Fruit fly (Drosophila melanogaster) whole organism, embryonic: ENCODE data around the gene CG10137.
A peak's percentile ranks its signal among the peaks of the same experiment; 100 is the strongest.

Experiments
- Blimp-1 ChIP-seq: fragments of 200-800 bp; sonication (Bioruptor generic); optimal IDR thresholded peaks from 3 replicates; lab custom pipeline; 2018; ENCODE audit warnings: missing biosample characterization, missing genetic modification characterization, mild to moderate bottlenecking, moderate library complexity, missing genetic modification reagents
- CG10543 ChIP-seq: fragments of 200-800 bp; sonication (Bioruptor generic); optimal IDR thresholded peaks from 3 replicates; lab custom pipeline; 2017; ENCODE audit warnings: missing biosample characterization, mild to moderate bottlenecking, missing genetic modification characterization, moderate library complexity
- CG10565 ChIP-seq: fragments of 200-800 bp; sonication (Bioruptor generic); optimal IDR thresholded peaks from 3 replicates; lab custom pipeline; 2016; ENCODE audit warnings: missing biosample characterization, mild to moderate bottlenecking, missing genetic modification characterization
- CG11560 ChIP-seq: fragments of 200-800 bp; sonication (Bioruptor generic); IDR thresholded peaks from 3 replicates; pipeline ENCODE4 v1.3.6; 2022; ENCODE audit warnings: missing biosample characterization, missing genetic modification characterization
- CG12155 ChIP-seq: fragments of 200-800 bp; sonication (Bioruptor generic); optimal IDR thresholded peaks from 3 replicates; lab custom pipeline; 2016; ENCODE audit warnings: missing biosample characterization, missing genetic modification characterization
- CG13123 ChIP-seq: fragments of 200-800 bp; sonication (Bioruptor generic); optimal IDR thresholded peaks from 2 replicates; lab custom pipeline; 2016; ENCODE audit warnings: missing biosample characterization, missing genetic modification characterization
- CG16815 ChIP-seq: fragments of 200-800 bp; sonication (Bioruptor generic); optimal IDR thresholded peaks from 3 replicates; lab custom pipeline; 2017; ENCODE audit warnings: missing biosample characterization, mild to moderate bottlenecking, missing genetic modification characterization
- CG17186 ChIP-seq: fragments of 200-800 bp; sonication (Bioruptor generic); optimal IDR thresholded peaks from 3 replicates; lab custom pipeline; 2017; ENCODE audit warnings: missing biosample characterization, missing genetic modification reagents, missing genetic modification characterization
- CG17361 ChIP-seq: fragments of 200-800 bp; sonication (Bioruptor generic); IDR thresholded peaks from 3 replicates; pipeline ENCODE4 v1.3.6; 2022; ENCODE audit warnings: missing biosample characterization, missing genetic modification characterization
- CG17912 ChIP-seq: fragments of 200-800 bp; sonication (Bioruptor generic); optimal IDR thresholded peaks from 2 replicates; lab custom pipeline; 2018; ENCODE audit warnings: missing biosample characterization, mild to moderate bottlenecking, missing genetic modification characterization
- CG18262 ChIP-seq: fragments of 200-800 bp; optimal IDR thresholded peaks from 3 replicates; lab custom pipeline; 2019; ENCODE audit warnings: missing biosample characterization, mild to moderate bottlenecking, missing genetic modification characterization, moderate library complexity
- CG32767 ChIP-seq: fragments of 200-800 bp; sonication (Bioruptor generic); IDR thresholded peaks from 2 replicates; pipeline ENCODE4 v1.3.6; 2022; ENCODE audit warnings: missing biosample characterization, missing genetic modification characterization
- CG43689 ChIP-seq: fragments of 200-800 bp; sonication (Bioruptor generic); IDR thresholded peaks from 2 replicates; pipeline ENCODE4 v1.3.6; 2022; ENCODE audit warnings: missing biosample characterization, missing genetic modification characterization
- CG5953 ChIP-seq: fragments of 200-800 bp; sonication (Bioruptor generic); IDR thresholded peaks from 2 replicates; pipeline ENCODE4 v1.3.6; 2022; ENCODE audit warnings: missing biosample characterization, missing genetic modification characterization
- CG6813 ChIP-seq: fragments of 200-800 bp; sonication (Bioruptor generic); optimal IDR thresholded peaks from 2 replicates; lab custom pipeline; 2017; ENCODE audit warnings: missing biosample characterization, missing genetic modification characterization, mild to moderate bottlenecking, moderate library complexity, missing genetic modification reagents
- CG7786 ChIP-seq: fragments of 200-800 bp; sonication (Bioruptor generic); optimal IDR thresholded peaks from 2 replicates; lab custom pipeline; 2016; ENCODE audit warnings: missing biosample characterization, missing genetic modification characterization
- CG7963 ChIP-seq: fragments of 200-800 bp; sonication (Bioruptor generic); IDR thresholded peaks from 3 replicates; pipeline ENCODE4 v1.3.6; 2022; ENCODE audit warnings: missing biosample characterization, missing genetic modification characterization; ENCODE audit not compliant: partially characterized antibody
- CG8944 ChIP-seq: fragments of 200-800 bp; sonication (Bioruptor generic); optimal IDR thresholded peaks from 3 replicates; lab custom pipeline; 2016; ENCODE audit warnings: missing biosample characterization, missing genetic modification characterization
- CG9727 ChIP-seq: fragments of 200-800 bp; sonication (Bioruptor generic); optimal IDR thresholded peaks from 3 replicates; lab custom pipeline; 2017; ENCODE audit warnings: missing biosample characterization, mild to moderate bottlenecking, missing genetic modification characterization
- CG9797 ChIP-seq: fragments of 200-800 bp; sonication (Bioruptor generic); optimal IDR thresholded peaks from 3 replicates; lab custom pipeline; 2018; ENCODE audit warnings: missing biosample characterization, mild to moderate bottlenecking, missing genetic modification characterization
- CG9932 ChIP-seq: fragments of 200-800 bp; sonication (Bioruptor generic); IDR thresholded peaks from 2 replicates; pipeline ENCODE4 v1.3.6; 2022; ENCODE audit warnings: missing biosample characterization, missing genetic modification characterization
- Deaf1 ChIP-seq: fragments of 200-800 bp; optimal IDR thresholded peaks from 3 replicates; lab custom pipeline; 2019; ENCODE audit warnings: missing biosample characterization, mild to moderate bottlenecking, missing genetic modification characterization, moderate library complexity
- Dfd ChIP-seq, 2 experiments: fragments of >200 bp; optimal IDR thresholded peaks; 2 replicates each; lab custom pipeline; 2017; ENCODE audit warnings: missing biosample characterization in 2 of 2, missing genetic modification characterization in 2 of 2
- Dp ChIP-seq: fragments of 200-800 bp; sonication (Bioruptor generic); optimal IDR thresholded peaks from 2 replicates; lab custom pipeline; 2018; ENCODE audit warnings: missing biosample characterization, mild to moderate bottlenecking, missing genetic modification characterization, moderate library complexity
- E2f2 ChIP-seq: fragments of 200-800 bp; sonication (Bioruptor generic); IDR thresholded peaks from 2 replicates; pipeline ENCODE4 v1.3.6; 2022; ENCODE audit warnings: missing biosample characterization, missing genetic modification characterization
- HLHmδ ChIP-seq: fragments of 200-800 bp; sonication (Bioruptor generic); optimal IDR thresholded peaks from 2 replicates; lab custom pipeline; 2018; ENCODE audit warnings: missing biosample characterization, mild to moderate bottlenecking, missing genetic modification characterization, moderate library complexity
- Hand ChIP-seq: fragments of 200-800 bp; sonication (Bioruptor generic); optimal IDR thresholded peaks from 2 replicates; lab custom pipeline; 2017; ENCODE audit warnings: mild to moderate bottlenecking, missing biosample characterization, missing genetic modification reagents, missing genetic modification characterization
- Hmx ChIP-seq: fragments of 200-800 bp; sonication (Bioruptor generic); optimal IDR thresholded peaks from 2 replicates; lab custom pipeline; 2016; ENCODE audit warnings: missing biosample characterization, missing genetic modification characterization
- Med ChIP-seq: fragments of 200-800 bp; sonication (Bioruptor generic); peaks from one replicate; lab custom pipeline; 2016; ENCODE audit warnings: missing biosample characterization, missing genetic modification characterization, mild to moderate bottlenecking, inconsistent platforms, moderate library complexity
- Meics ChIP-seq: fragments of 200-800 bp; sonication (Bioruptor generic); optimal IDR thresholded peaks from 2 replicates; lab custom pipeline; 2017; ENCODE audit warnings: missing biosample characterization, mild to moderate bottlenecking, missing genetic modification characterization
- Mrtf ChIP-seq: fragments of 200-800 bp; sonication (Bioruptor generic); IDR thresholded peaks from 3 replicates; pipeline ENCODE4 v1.3.6; 2022; ENCODE audit warnings: missing biosample characterization, missing genetic modification characterization
- NC2α ChIP-seq: fragments of 200-800 bp; sonication (Bioruptor generic); optimal IDR thresholded peaks from 2 replicates; lab custom pipeline; 2016; ENCODE audit warnings: missing biosample characterization, missing genetic modification characterization
- Sin3A ChIP-seq: fragments of >200 bp; optimal IDR thresholded peaks from 2 replicates; lab custom pipeline; 2018
- abd-A ChIP-seq: fragments of 200-800 bp; sonication (Bioruptor generic); optimal IDR thresholded peaks from 3 replicates; lab custom pipeline; 2019; ENCODE audit warnings: missing biosample characterization, mild to moderate bottlenecking, missing genetic modification characterization, moderate library complexity
- bsh ChIP-seq, 2 experiments: fragments of 200-800 bp; sonication (Bioruptor generic); optimal IDR thresholded peaks; 2 replicates each; lab custom pipeline; 2017 to 2018; ENCODE audit warnings: mild to moderate bottlenecking in 2 of 2, missing biosample characterization in 2 of 2, missing genetic modification characterization in 2 of 2, moderate library complexity in 1 of 2
- dmrt99B ChIP-seq: fragments of 200-800 bp; sonication (Bioruptor generic); optimal IDR thresholded peaks from 2 replicates; lab custom pipeline; 2018; ENCODE audit warnings: missing biosample characterization, mild to moderate bottlenecking, missing genetic modification characterization, moderate library complexity
- fd102C ChIP-seq: fragments of 200-800 bp; sonication (Bioruptor generic); optimal IDR thresholded peaks from 2 replicates; lab custom pipeline; 2018; ENCODE audit warnings: missing biosample characterization, mild to moderate bottlenecking, missing genetic modification characterization, moderate library complexity
- knrl ChIP-seq: fragments of 200-800 bp; sonication (Bioruptor generic); IDR thresholded peaks from 3 replicates; pipeline ENCODE4 v1.3.6; 2022; ENCODE audit warnings: missing biosample characterization, missing genetic modification characterization; ENCODE audit not compliant: partially characterized antibody
- lola ChIP-seq, 3 experiments: fragments of >200 bp in 2 of 3; fragments of 200-800 bp in 1 of 3; sonication (Bioruptor generic) in 1 of 3; optimal IDR thresholded peaks; 2 replicates each; lab custom pipeline; 2017 to 2019; ENCODE audit warnings: missing biosample characterization in 3 of 3, missing genetic modification characterization in 3 of 3, mild to moderate bottlenecking in 1 of 3, moderate library complexity in 1 of 3
- onecut ChIP-seq: fragments of 200-800 bp; sonication (Bioruptor generic); IDR thresholded peaks from 2 replicates; pipeline ENCODE4 v1.3.6; 2022; ENCODE audit warnings: missing biosample characterization, missing genetic modification characterization
- pb ChIP-seq: fragments of 200-800 bp; sonication (Bioruptor generic); optimal IDR thresholded peaks from 3 replicates; lab custom pipeline; 2016; ENCODE audit warnings: missing biosample characterization, missing genetic modification characterization
- peb ChIP-seq: fragments of 200-800 bp; sonication (Bioruptor generic); IDR thresholded peaks from 2 replicates; pipeline ENCODE4 v1.3.6; 2022; ENCODE audit warnings: missing biosample characterization, missing genetic modification characterization
- pfk ChIP-seq: fragments of 200-800 bp; sonication (Bioruptor generic); optimal IDR thresholded peaks from 2 replicates; lab custom pipeline; 2018; ENCODE audit warnings: missing biosample characterization, mild to moderate bottlenecking, missing genetic modification characterization, moderate library complexity
- ro ChIP-seq: fragments of 200-800 bp; sonication (Bioruptor generic); IDR thresholded peaks from 2 replicates; pipeline ENCODE4 v1.3.6; 2022; ENCODE audit warnings: missing biosample characterization, missing genetic modification characterization
- sisA ChIP-seq: fragments of 200-800 bp; sonication (Bioruptor generic); IDR thresholded peaks from 2 replicates; pipeline ENCODE4 v1.3.6; 2022; ENCODE audit warnings: missing biosample characterization, missing genetic modification characterization
- sr ChIP-seq: fragments of 200-800 bp; sonication (Bioruptor generic); IDR thresholded peaks from 3 replicates; pipeline ENCODE4 v1.3.6; 2022; ENCODE audit warnings: missing biosample characterization, missing genetic modification characterization
- tin ChIP-seq: fragments of 200-800 bp; sonication (Bioruptor generic); optimal IDR thresholded peaks from 3 replicates; lab custom pipeline; 2016; ENCODE audit warnings: missing biosample characterization, missing genetic modification characterization
- vvl ChIP-seq: fragments of 200-800 bp; sonication (Bioruptor generic); IDR thresholded peaks from 2 replicates; pipeline ENCODE4 v1.3.6; 2022; ENCODE audit warnings: missing biosample characterization, missing genetic modification characterization
- wor ChIP-seq: fragments of 200-800 bp; sonication (Bioruptor generic); IDR thresholded peaks from 2 replicates; pipeline ENCODE4 v1.3.6; 2022; ENCODE audit warnings: missing biosample characterization, missing genetic modification characterization

CG10137 gene

DNA sequence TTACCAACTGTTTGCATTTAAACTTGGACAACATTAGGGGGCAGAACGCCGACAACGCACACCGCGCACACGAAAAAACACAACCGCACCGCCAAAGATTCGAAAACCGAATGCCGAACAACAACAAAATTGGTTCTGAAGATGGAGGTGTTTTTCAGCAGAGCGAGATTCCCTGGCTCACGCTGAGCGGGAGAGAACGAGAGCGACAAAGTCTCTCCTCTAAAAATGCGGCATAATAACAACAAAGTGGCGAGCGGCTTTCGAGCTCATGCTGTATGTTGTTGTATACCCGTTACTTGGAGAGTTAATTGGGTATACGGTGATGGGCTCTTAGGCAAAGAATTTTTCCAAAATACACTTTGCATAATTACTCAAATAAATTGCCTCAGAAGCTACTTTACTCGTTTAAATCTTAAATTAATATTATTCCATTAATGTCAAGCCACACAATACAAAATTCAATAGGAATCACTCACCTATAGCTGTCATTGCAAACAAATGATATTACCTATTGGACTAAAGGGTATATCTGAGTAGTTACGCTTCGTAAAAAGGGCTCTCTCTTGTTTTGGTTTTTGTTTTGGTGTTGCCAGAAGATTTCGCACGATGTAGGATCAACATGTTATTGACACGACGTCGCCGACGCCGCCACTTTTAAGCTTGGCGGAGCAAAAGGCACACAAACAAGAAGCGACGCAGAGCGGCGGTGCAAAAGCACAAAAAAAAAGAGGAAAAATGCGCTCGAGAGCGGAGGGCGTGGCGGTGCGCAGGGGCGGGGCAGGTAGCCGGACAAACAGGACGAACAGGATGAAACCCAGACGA, 46.2 kb downstream of the CG10137 start (continued):
- TF ChIP-seq peb (GFP tag; lab: Robert Waterston, UW) (no peak), tin (GFP tag; lab: Kevin White, UChicago) (peak; percentile 51), CG11560 (tag; lab: Robert Waterston, UW) (no peak), Meics (GFP tag; lab: Kevin White, UChicago) (peak; percentile 79), lola (GFP tag; optimal IDR thresholded peaks at IDR 0.05; lab: Kevin White, UChicago) (peak in 1 of 3 experiments; percentile 46), NC2α (no peak), CG32767 (GFP tag; lab: Robert Waterston, UW) (peak; percentile 26; the same call in 1 of the 2 replicates), Blimp-1 (GFP tag; lab: Kevin White, UChicago) (peak; percentile 59), CG13123 (GFP tag; lab: Kevin White, UChicago) (peak; percentile 14), Sin3A (lab: Kevin White, UChicago) (no peak), vvl (0 out of 2 replicates have a peak, but pooled peaks have one; percentile 50), CG5953 (GFP tag; lab: Robert Waterston, UW) (no peak; the same call in 1 of the 2 replicates), wor (GFP tag; lab: Robert Waterston, UW) (no peak), CG18262 (tag; lab: Kevin White, UChicago) (peak; percentile 77), sisA (peak; percentile 65), Hand (GFP tag; lab: Kevin White, UChicago) (peak; percentile 54), Dp (no peak), Hmx (GFP tag; lab: Kevin White, UChicago) (peak; percentile 23), bsh (GFP tag; optimal IDR thresholded peaks at IDR 0.05; lab: Kevin White, UChicago) (peak; percentile 70 to 89), CG12155 (GFP tag; lab: Kevin White, UChicago) (peak; percentile 68), CG9727 (GFP tag; lab: Kevin White, UChicago) (peak; percentile 72), CG10543 (GFP tag; lab: Kevin White, UChicago) (peak; percentile 52), abd-A (tag; lab: Kevin White, UChicago) (peak; percentile 44), CG17186 (GFP tag; lab: Kevin White, UChicago) (no peak), sr (no peak), CG10565 (no peak), fd102C (GFP tag; lab: Kevin White, UChicago) (no peak), CG9932 (GFP tag; lab: Robert Waterston, UW) (peak; percentile 75), pfk (GFP tag; lab: Kevin White, UChicago) (peak; percentile 60), dmrt99B (peak; percentile 79), CG43689 (GFP tag; lab: Robert Waterston, UW) (no peak), CG16815 (GFP tag; lab: Kevin White, UChicago) (peak; percentile 43), CG17361 (GFP tag; lab: Robert Waterston, UW) (peak; percentile 62), ro (no peak), CG7963 (GFP tag; lab: Robert Waterston, UW) (no peak), Deaf1 (tag; lab: Kevin White, UChicago) (peak; percentile 22), knrl (GFP tag; lab: Robert Waterston, UW) (no peak), Dfd (GFP tag; optimal IDR thresholded peaks at IDR 0.05; lab: Kevin White, UChicago) (no peak), pb (no peak), onecut (0 out of 2 replicates have a peak, but pooled peaks have one; percentile 27), CG9797 (no peak), E2f2 (GFP tag; lab: Robert Waterston, UW) (no peak), CG7786 (GFP tag; lab: Kevin White, UChicago) (peak; percentile 54), Mrtf (0 out of 3 replicates have a peak, but pooled peaks have one; percentile 8), CG8944 (GFP tag; lab: Kevin White, UChicago) (no peak), CG17912 (no peak), CG6813 (GFP tag; lab: Kevin White, UChicago) (peak; percentile 20), HLHmδ (GFP tag; lab: Kevin White, UChicago) (peak; percentile 63), Med (peak; percentile 73)
